Worm (Caenorhabditis elegans): ENCODE results near the gene sph-1.

- TF ChIP-seq ama-1 (optimal IDR thresholded peaks at IDR 0.05) (no peak), sptf-1 (tag; optimal IDR thresholded peaks at IDR 0.05) (no peak), unc-86 (tag; optimal IDR thresholded peaks at IDR 0.05) (no peak), egl-27 (tag; optimal IDR thresholded peaks at IDR 0.05) (no peak), mep-1 (tag; optimal IDR thresholded peaks at IDR 0.05) (no peak), C34B4.2 (tag; optimal IDR thresholded peaks at IDR 0.05) (no peak), tbx-2 (tag; optimal IDR thresholded peaks at IDR 0.05) (no peak), rnt-1 (tag; optimal IDR thresholded peaks at IDR 0.05) (no peak), C16A3.4 (tag; optimal IDR thresholded peaks at IDR 0.05) (no peak)
Measured at ce11 chrIV:8152688-8153087, 19.3 kb upstream of the sph-1 start.
